Worm (Caenorhabditis elegans) whole organism, L3 larva: ENCODE measurements around the gene hbl-1.

Experiments
- fkh-10 ChIP-seq: sonication (generic microtip); optimal IDR thresholded peaks from 2 replicates; lab custom pipeline; 2017; ENCODE audit warnings: missing biosample characterization, missing genetic modification reagents, missing genetic modification characterization
- ztf-11 ChIP-seq: fragments of 150-350 bp; optimal IDR thresholded peaks from 2 replicates; lab custom pipeline; 2014; ENCODE audit warnings: missing biosample characterization, missing genetic modification characterization

hbl-1 gene

ce11 chrX:5877039-5877438 lies 55.1 kb downstream of the hbl-1 start:
- TF ChIP-seq ztf-11 (tag; lab: Kevin White, UChicago): no peak
- TF ChIP-seq fkh-10 (GFP tag; lab: Kevin White, UChicago): peak; percentile 50
